Worm (Caenorhabditis elegans) whole organism, late embryonic: ENCODE data around the gene ZK546.5.
"Not testable (repeated sequence)": the region's sequence is repeated elsewhere in the genome, so short reads cannot be mapped to it uniquely, and the experiment has no call there.

Experiments
- C08G9.2 ChIP-seq: sonication (generic microtip); optimal IDR thresholded peaks from 2 replicates; lab custom pipeline; 2016; ENCODE audit warnings: mild to moderate bottlenecking, missing genetic modification characterization, moderate library complexity, missing compliant biosample characterization
- F13H6.1 ChIP-seq: sonication (generic microtip); optimal IDR thresholded peaks from 2 replicates; lab custom pipeline; 2016; ENCODE audit warnings: missing genetic modification characterization, missing compliant biosample characterization
- K09A11.1 ChIP-seq: sonication (generic microtip); optimal IDR thresholded peaks from 2 replicates; lab custom pipeline; 2017; ENCODE audit warnings: antibody characterized with exemption, mild to moderate bottlenecking, missing genetic modification characterization, missing compliant biosample characterization; ENCODE audit not compliant: insufficient read depth
- T23F11.4 ChIP-seq: fragments of 200-800 bp; sonication (Bioruptor generic); optimal IDR thresholded peaks from 2 replicates; lab custom pipeline; 2018; ENCODE audit warnings: mild to moderate bottlenecking, missing genetic modification characterization, missing compliant biosample characterization
- Y22D7AL.16 ChIP-seq: sonication (generic microtip); optimal IDR thresholded peaks from 2 replicates; lab custom pipeline; 2016; ENCODE audit warnings: missing genetic modification characterization, missing compliant biosample characterization
- ama-1 ChIP-seq: fragments of 150-350 bp; optimal IDR thresholded peaks from 2 replicates; lab custom pipeline; 2014
- ceh-18 ChIP-seq: sonication (generic microtip); optimal IDR thresholded peaks from 2 replicates; lab custom pipeline; 2016; ENCODE audit warnings: missing genetic modification characterization, missing compliant biosample characterization
- ceh-2 ChIP-seq: sonication (generic microtip); optimal IDR thresholded peaks from 2 replicates; lab custom pipeline; 2016; ENCODE audit warnings: missing genotype, missing genetic modification characterization, missing compliant biosample characterization
- ceh-24 ChIP-seq: sonication (generic microtip); optimal IDR thresholded peaks from 2 replicates; lab custom pipeline; 2016; ENCODE audit warnings: mild to moderate bottlenecking, missing genetic modification characterization, missing compliant biosample characterization
- ceh-30 ChIP-seq: fragments of 150-350 bp; optimal IDR thresholded peaks from 2 replicates; lab custom pipeline; 2014; ENCODE audit warnings: missing biosample characterization, missing genetic modification characterization
- ceh-45 ChIP-seq: fragments of 200-800 bp; sonication (Bioruptor generic); IDR thresholded peaks from 2 replicates; pipeline ENCODE4 v1.3.6; 2022; ENCODE audit warnings: missing genetic modification reagents, missing genetic modification characterization, missing compliant biosample characterization
- ceh-48 ChIP-seq: sonication (generic microtip); optimal IDR thresholded peaks from 2 replicates; lab custom pipeline; 2016; ENCODE audit warnings: missing genetic modification characterization, inconsistent platforms, missing compliant biosample characterization
- ceh-6 ChIP-seq: fragments of 200-800 bp; sonication (Bioruptor generic); optimal IDR thresholded peaks from 2 replicates; lab custom pipeline; 2018; ENCODE audit warnings: mild to moderate bottlenecking, missing genetic modification characterization, missing compliant biosample characterization
- dve-1 ChIP-seq: sonication (generic microtip); optimal IDR thresholded peaks from 2 replicates; lab custom pipeline; 2017; ENCODE audit warnings: antibody characterized with exemption, mild to moderate bottlenecking, missing genetic modification characterization, missing compliant biosample characterization
- elt-2 ChIP-seq: sonication (generic microtip); optimal IDR thresholded peaks from 2 replicates; lab custom pipeline; 2016; ENCODE audit warnings: missing genetic modification reagents, missing genetic modification characterization, missing compliant biosample characterization
- ets-4 ChIP-seq: sonication (generic microtip); optimal IDR thresholded peaks from 2 replicates; lab custom pipeline; 2016; ENCODE audit warnings: missing genetic modification characterization, missing compliant biosample characterization
- hlh-13 ChIP-seq: fragments of 200-800 bp; sonication (Bioruptor generic); optimal IDR thresholded peaks from 2 replicates; lab custom pipeline; 2018; ENCODE audit warnings: mild to moderate bottlenecking, missing genetic modification characterization, missing compliant biosample characterization
- hlh-30 ChIP-seq: sonication (generic microtip); optimal IDR thresholded peaks from 2 replicates; lab custom pipeline; 2017; ENCODE audit warnings: antibody characterized with exemption, missing genetic modification characterization, missing compliant biosample characterization; ENCODE audit not compliant: insufficient read depth
- hlh-6 ChIP-seq: sonication (generic microtip); optimal IDR thresholded peaks from 2 replicates; lab custom pipeline; 2016; ENCODE audit warnings: missing genotype, missing genetic modification characterization, missing compliant biosample characterization
- hlh-8 ChIP-seq: sonication (generic microtip); optimal IDR thresholded peaks from 2 replicates; lab custom pipeline; 2016; ENCODE audit warnings: missing genotype, missing genetic modification characterization, missing compliant biosample characterization
- lin-11 ChIP-seq: fragments of 200-800 bp; sonication (Bioruptor generic); optimal IDR thresholded peaks from 2 replicates; lab custom pipeline; 2018; ENCODE audit warnings: mild to moderate bottlenecking, missing genetic modification characterization, missing compliant biosample characterization
- madf-2 ChIP-seq: sonication (generic microtip); optimal IDR thresholded peaks from 2 replicates; lab custom pipeline; 2017; ENCODE audit warnings: missing genetic modification characterization, missing compliant biosample characterization
- npax-4 ChIP-seq: sonication (generic microtip); optimal IDR thresholded peaks from 2 replicates; lab custom pipeline; 2016; ENCODE audit warnings: missing genetic modification characterization, missing compliant biosample characterization
- pag-3 ChIP-seq: sonication (generic microtip); optimal IDR thresholded peaks from 2 replicates; lab custom pipeline; 2016; ENCODE audit warnings: missing compliant biosample characterization, missing genetic modification characterization, borderline replicate concordance
- pha-2 ChIP-seq: sonication (generic microtip); optimal IDR thresholded peaks from 2 replicates; lab custom pipeline; 2017; ENCODE audit warnings: mild to moderate bottlenecking, missing genetic modification characterization, missing compliant biosample characterization
- pros-1 ChIP-seq: fragments of 150-350 bp; optimal IDR thresholded peaks from 2 replicates; lab custom pipeline; 2014; ENCODE audit warnings: missing biosample characterization, missing genetic modification reagents, missing genetic modification characterization
- rnt-1 ChIP-seq: sonication (generic microtip); optimal IDR thresholded peaks from 2 replicates; lab custom pipeline; 2016; ENCODE audit warnings: missing genetic modification characterization, missing compliant biosample characterization
- syd-9 ChIP-seq: sonication (generic microtip); optimal IDR thresholded peaks from 2 replicates; lab custom pipeline; 2016; ENCODE audit warnings: mild to moderate bottlenecking, missing genetic modification characterization, moderate library complexity, missing compliant biosample characterization
- tbx-2 ChIP-seq: sonication (generic microtip); optimal IDR thresholded peaks from 2 replicates; lab custom pipeline; 2016; ENCODE audit warnings: missing genetic modification characterization, missing compliant biosample characterization
- tbx-7 ChIP-seq: sonication (generic microtip); optimal IDR thresholded peaks from 2 replicates; lab custom pipeline; 2016; ENCODE audit warnings: missing genotype, missing genetic modification characterization, missing compliant biosample characterization
- unc-3 ChIP-seq, 2 experiments: fragments of 200-800 bp in 1 of 2; sonication (Bioruptor generic) in 1 of 2; sonication (generic microtip) in 1 of 2; conservative IDR thresholded peaks in 1 of 2; optimal IDR thresholded peaks in 1 of 2; 2 replicates each; pipeline versions ENCODE4 v1.3.6 to Lab custom; 2016 to 2022; ENCODE audit warnings: missing compliant biosample characterization in 2 of 2, missing genetic modification characterization in 2 of 2, missing genetic modification reagents in 1 of 2
- unc-55 ChIP-seq: sonication (generic microtip); optimal IDR thresholded peaks from 2 replicates; lab custom pipeline; 2017; ENCODE audit warnings: missing biosample characterization, missing genetic modification reagents, missing genetic modification characterization
- unc-86 ChIP-seq: sonication (generic microtip); optimal IDR thresholded peaks from 2 replicates; lab custom pipeline; 2016; ENCODE audit warnings: missing genetic modification characterization, missing compliant biosample characterization
- zip-5 ChIP-seq: sonication (generic microtip); optimal IDR thresholded peaks from 2 replicates; lab custom pipeline; 2016; ENCODE audit warnings: missing genetic modification characterization, missing compliant biosample characterization
- ztf-16 ChIP-seq: sonication (generic microtip); optimal IDR thresholded peaks from 2 replicates; lab custom pipeline; 2017; ENCODE audit warnings: missing genetic modification characterization, missing compliant biosample characterization

Gene ZK546.5

DNA sequence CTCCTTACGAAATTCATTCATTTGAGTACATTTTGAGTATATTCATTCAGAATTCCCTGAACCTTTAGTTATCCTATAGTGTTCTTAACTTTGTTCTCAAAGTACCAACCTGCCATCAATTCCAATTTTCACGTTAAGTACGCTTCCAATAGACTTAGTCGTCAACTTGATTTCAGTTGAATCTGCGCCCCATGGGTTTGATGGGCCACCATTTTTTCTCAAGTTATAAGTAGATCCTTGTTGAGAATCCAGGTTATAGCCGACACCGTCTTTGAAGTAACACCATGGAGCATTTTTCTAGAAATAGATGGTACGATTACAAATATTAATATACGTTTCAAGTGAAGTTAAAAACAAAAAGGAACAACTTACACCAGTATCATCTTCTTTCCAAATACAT, 10.9 kb upstream of the ZK546.5 start:
- TF ChIP-seq hlh-30 (tag; lab: Kevin White, UChicago) (no peak), unc-55 (GFP tag; lab: Kevin White, UChicago) (no peak), ceh-30 (tag; lab: Kevin White, UChicago) (no peak), ceh-6 (GFP tag; lab: Kevin White, UChicago) (no peak), K09A11.1 (no peak), pha-2 (tag; lab: Kevin White, UChicago) (no peak), C08G9.2 (tag; lab: Kevin White, UChicago) (no peak), zip-5 (tag; lab: Kevin White, UChicago) (no peak), rnt-1 (no peak), ama-1 (lab: Kevin White, UChicago) (no peak), T23F11.4 (GFP tag; lab: Kevin White, UChicago) (no peak), tbx-2 (tag; lab: Kevin White, UChicago) (no peak), Y22D7AL.16 (tag; lab: Kevin White, UChicago) (no peak), ceh-45 (GFP tag; lab: Robert Waterston, UW) (no peak), ceh-2 (tag; lab: Kevin White, UChicago) (no peak), unc-3 (GFP tag; conservative IDR thresholded peaks at IDR 0.05; lab: Robert Waterston, UW) (no peak), unc-3 (tag; optimal IDR thresholded peaks at IDR 0.05; lab: Kevin White, UChicago) (no peak)
- TF ChIP-seq, all 69 proteins: peak for 0

DNA sequence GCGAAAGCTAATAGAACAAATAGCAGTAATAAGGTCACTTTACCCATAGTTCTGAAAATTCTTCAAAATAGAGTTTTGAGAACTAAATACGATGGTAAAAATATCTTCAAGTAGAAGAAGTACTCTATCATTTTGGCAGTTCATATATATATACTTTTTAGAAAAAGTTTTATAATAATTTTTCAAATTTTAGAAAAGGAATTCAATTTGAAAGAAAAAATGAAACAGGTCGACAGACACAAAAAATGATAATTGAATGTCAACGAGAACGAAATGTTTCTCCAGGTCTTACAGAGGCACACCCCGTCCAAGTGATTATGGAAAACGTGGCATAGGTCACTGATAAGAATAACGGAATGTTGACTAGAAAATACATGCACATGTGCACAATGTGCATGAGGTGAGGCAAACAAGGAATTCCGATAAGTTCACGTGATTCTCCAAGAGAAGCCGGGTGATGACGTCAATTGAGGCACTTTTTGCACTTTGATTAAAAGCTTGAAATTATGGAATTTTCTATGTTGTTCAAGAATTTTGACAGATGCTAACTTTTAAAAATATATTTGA, 10.3 kb upstream of the ZK546.5 start, which contains the start of gene aagr-2:
Gene aagr-2, minus strand, starts transcription at position 51 of the 567 bp plus-strand sequence.
- TF ChIP-seq syd-9, result no peak
- TF ChIP-seq elt-2 (tag; lab: Kevin White, UChicago), result peak; percentile 99
- TF ChIP-seq, all 69 proteins: peak for 1

- TF ChIP-seq ztf-16 (tag; lab: Kevin White, UChicago), result no peak
- no peak for TF ChIP-seq ceh-45 (GFP tag; lab: Robert Waterston, UW)
- TF ChIP-seq lin-11, result no peak
- TF ChIP-seq tbx-7 (tag; lab: Kevin White, UChicago), result no peak
- TF ChIP-seq ceh-24 (tag; lab: Kevin White, UChicago), result no peak
- TF ChIP-seq unc-86 (tag; lab: Kevin White, UChicago), result no peak
- TF ChIP-seq npax-4 (tag; lab: Kevin White, UChicago), result no peak
- TF ChIP-seq T23F11.4 (GFP tag; lab: Kevin White, UChicago), result no peak
- no peak for TF ChIP-seq pag-3 (tag; lab: Kevin White, UChicago)
- no peak for TF ChIP-seq ama-1 (lab: Kevin White, UChicago)
- TF ChIP-seq ets-4 (tag; lab: Kevin White, UChicago), result no peak
These were observed 4.3 kb upstream of the ZK546.5 start for ce11 chrII:4931286-4931685.

ce11 chrII:4932727-4933126, 2.9 kb upstream of the ZK546.5 start, which contains the start of gene msp-152:
msp-152 (plus strand) TSS chrII:4933027.
- not testable (repeated sequence) for TF ChIP-seq ceh-48; F13H6.1; pros-1 (tag; lab: Kevin White, UChicago)

DNA sequence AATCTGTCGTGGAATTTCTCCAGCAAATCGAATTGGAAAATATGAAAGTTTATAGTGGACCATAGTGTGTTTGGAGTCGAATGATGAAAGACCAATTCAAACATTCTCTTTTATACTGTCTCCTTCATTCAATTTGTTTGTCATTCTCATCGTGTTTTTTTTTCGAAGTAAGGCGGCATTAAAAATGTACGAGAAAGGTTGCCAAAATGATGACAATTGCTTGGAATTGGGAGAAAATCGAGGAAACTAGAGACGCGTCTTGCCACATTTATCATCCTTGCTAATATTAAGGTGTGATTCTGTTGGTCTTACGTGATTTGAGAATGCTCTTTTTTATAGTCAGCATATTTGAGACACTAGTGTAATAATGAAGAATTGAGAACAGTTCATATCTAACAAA, 664 bp upstream of the ZK546.5 start, which contains the start of gene gst-30:
Gene gst-30, minus strand, starts transcription at position 101 of the 400 bp plus-strand sequence.
- TF ChIP-seq hlh-8, result no peak
- TF ChIP-seq ceh-2 (tag; lab: Kevin White, UChicago), result no peak
- TF ChIP-seq pros-1 (tag; lab: Kevin White, UChicago), result no peak
- no peak for TF ChIP-seq ceh-18 (tag; lab: Kevin White, UChicago)
- no peak for TF ChIP-seq F13H6.1
- TF ChIP-seq dve-1 (tag; lab: Kevin White, UChicago), result no peak
- TF ChIP-seq hlh-13 (GFP tag; lab: Kevin White, UChicago), result no peak
- no peak for TF ChIP-seq madf-2
- no peak for TF ChIP-seq ztf-16 (tag; lab: Kevin White, UChicago)
- no peak for TF ChIP-seq T23F11.4 (GFP tag; lab: Kevin White, UChicago)
- no peak for TF ChIP-seq hlh-6 (tag; lab: Kevin White, UChicago)
